Worm (Caenorhabditis elegans): ENCODE data around the gene fbxa-209.
A peak's percentile ranks its signal among the peaks of the same experiment; 100 is the strongest.
"Not testable (repeated sequence)": the region's sequence is repeated elsewhere in the genome, so short reads cannot be mapped to it uniquely, and the experiment has no call there.

fbxa-209 gene

DNA sequence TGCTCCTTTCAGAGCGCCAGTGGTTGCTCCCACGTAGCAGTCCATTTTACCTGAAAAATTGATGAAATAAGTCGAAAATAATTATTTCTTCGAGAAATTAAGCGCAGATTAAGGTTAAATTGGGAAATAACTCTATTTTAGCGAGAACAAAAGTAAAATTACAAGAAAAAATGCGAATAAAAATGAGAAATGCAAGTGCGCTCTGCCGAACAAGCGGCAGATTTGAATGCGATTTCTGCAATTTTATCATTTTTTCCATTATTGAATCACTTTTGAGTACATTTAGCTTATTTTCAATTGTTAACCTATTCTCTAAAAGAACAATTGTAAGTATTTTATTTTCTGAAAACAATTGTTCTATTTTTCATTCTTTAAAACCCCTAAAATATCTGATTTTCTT lies 31.9 kb downstream of the fbxa-209 start, which contains the start of gene T06E6.1:
T06E6.1 (minus strand) TSS at position 56 of the 400 bp plus-strand sequence.
- no peak for TF ChIP-seq F37B4.10 (GFP tag; IDR thresholded peaks at IDR 0.05)
- no peak for TF ChIP-seq ztf-22 (GFP tag; optimal IDR thresholded peaks at IDR 0.05)
- TF ChIP-seq hrde-1 (tag; optimal IDR thresholded peaks at IDR 0.05; ENCODE audit: borderline replicate concordance) = no peak
- no peak for TF ChIP-seq ama-1 (optimal IDR thresholded peaks at IDR 0.05)
- TF ChIP-seq ama-1 (GFP tag; optimal IDR thresholded peaks at IDR 0.05) = no peak
- peak; percentile 10 for TF ChIP-seq lin-54 (GFP tag; optimal IDR thresholded peaks at IDR 0.05)

DNA sequence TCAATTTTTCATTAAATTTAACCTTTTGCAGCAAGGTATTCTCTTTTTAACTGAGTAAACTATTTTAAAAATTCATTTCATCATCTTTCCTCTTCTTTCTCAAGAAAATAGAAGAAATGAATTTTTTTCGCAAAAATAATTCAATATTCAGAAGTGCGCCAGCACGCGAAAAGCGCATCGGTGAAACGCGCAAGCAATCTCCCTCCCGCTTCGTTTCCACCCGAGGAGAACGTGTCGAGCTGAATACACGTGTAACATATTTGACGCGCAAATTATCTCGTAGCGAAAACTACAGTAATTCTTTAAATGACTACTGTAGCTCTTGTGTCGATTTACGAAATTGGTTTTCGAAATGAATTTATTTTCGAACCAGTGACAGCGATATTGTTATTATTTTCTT lies 34.8 kb downstream of the fbxa-209 start:
- TF ChIP-seq sea-2 (GFP tag; IDR thresholded peaks at IDR 0.05) (no peak), ztf-18 (tag; optimal IDR thresholded peaks at IDR 0.05) (peak; percentile 73), mcd-1 (GFP tag; IDR thresholded peaks at IDR 0.05) (peak; percentile 45; the same call in 1 of the 2 replicates), cebp-1 (GFP tag; IDR thresholded peaks at IDR 0.05) (no peak), cebp-1 (tag; optimal IDR thresholded peaks at IDR 0.05) (no peak), madf-6 (GFP tag; IDR thresholded peaks at IDR 0.05) (peak; percentile 11; the same call in 1 of the 2 replicates), lag-1 (GFP tag; IDR thresholded peaks at IDR 0.05) (no peak), lin-26 (GFP tag; IDR thresholded peaks at IDR 0.05) (no peak), hmg-1.2 (GFP tag; IDR thresholded peaks at IDR 0.05) (0 out of 2 replicates have a peak, but pooled peaks have one; percentile 12), hmg-20 (GFP tag; IDR thresholded peaks at IDR 0.05) (no peak), lsl-1 (GFP tag; optimal IDR thresholded peaks at IDR 0.05) (peak; percentile 62)

DNA sequence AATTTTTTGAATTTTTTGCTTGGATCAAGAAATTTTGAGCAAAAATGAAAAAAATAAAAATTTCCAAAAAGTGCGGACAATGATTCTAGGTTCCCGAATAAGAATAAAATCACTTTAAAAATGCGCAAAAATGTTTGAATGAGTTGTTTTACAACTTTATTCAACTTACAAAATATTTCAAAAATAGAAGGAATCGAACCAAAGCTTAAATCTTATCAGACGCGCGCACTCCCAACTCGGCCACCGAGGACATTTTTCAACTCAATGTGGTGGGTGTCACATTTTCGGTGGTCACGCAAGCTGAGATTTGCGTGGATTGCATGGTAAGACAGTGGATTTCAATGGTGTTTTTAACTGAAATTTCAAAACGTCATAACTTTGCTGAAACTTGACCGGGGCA lies 36.2 kb downstream of the fbxa-209 start:
- TF ChIP-seq rpc-1 (optimal IDR thresholded peaks at IDR 0.05) = not testable (repeated sequence)
- TF ChIP-seq rpc-1 (tag; optimal IDR thresholded peaks at IDR 0.05) (peak; percentile 42), B0261.1 (tag; optimal IDR thresholded peaks at IDR 0.05) (peak; percentile 50), tbp1 (GFP tag; optimal IDR thresholded peaks at IDR 0.05) (peak; percentile 76)

DNA sequence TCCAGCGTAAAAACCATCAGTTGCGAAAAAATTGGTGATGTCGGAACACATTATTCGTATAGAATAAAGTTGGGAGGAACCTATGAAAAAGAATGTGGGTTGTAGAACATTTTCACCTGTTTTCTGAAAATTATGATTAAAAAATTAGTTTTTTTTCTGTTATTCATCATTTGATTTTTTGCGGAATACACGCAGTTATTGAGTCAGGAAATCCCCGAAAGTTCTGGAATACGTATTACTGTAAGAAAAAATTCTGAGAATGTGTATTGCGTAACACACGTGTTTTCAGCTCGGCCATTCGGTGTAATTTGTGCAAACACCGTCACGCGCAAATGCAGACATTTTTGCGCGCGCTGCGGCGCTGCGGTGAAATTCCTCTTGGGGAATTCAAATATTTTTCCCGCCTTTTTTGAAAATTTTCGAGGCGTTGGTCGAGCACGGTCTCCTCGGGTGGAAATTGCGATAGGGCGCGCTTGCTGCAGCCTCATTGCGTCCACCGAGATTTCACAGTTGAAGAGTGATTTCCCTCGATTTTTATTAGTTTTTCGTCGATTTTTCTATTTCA lies 37.9 kb downstream of the fbxa-209 start, which contains the start of gene srh-170:
srh-170 (minus strand) TSS at position 51 of the 565 bp plus-strand sequence.
- TF ChIP-seq aptf-2 (GFP tag; conservative IDR thresholded peaks at IDR 0.05) = 0 out of 2 replicates have a peak, but pooled peaks have one; percentile 33
- TF ChIP-seq mcd-1 (GFP tag; IDR thresholded peaks at IDR 0.05) = peak; percentile 74
- TF ChIP-seq ztf-28 (GFP tag; IDR thresholded peaks at IDR 0.05) = 0 out of 2 replicates have a peak, but pooled peaks have one; percentile 30
- TF ChIP-seq hsf-1 (GFP tag; IDR thresholded peaks at IDR 0.05) = 0 out of 2 replicates have a peak, but pooled peaks have one; percentile 30
- TF ChIP-seq lin-54 (GFP tag; optimal IDR thresholded peaks at IDR 0.05) = peak; percentile 12
- no peak for TF ChIP-seq ceh-79 (tag; optimal IDR thresholded peaks at IDR 0.05)
- no peak for TF ChIP-seq xnd-1 (tag; optimal IDR thresholded peaks at IDR 0.05)
- peak; percentile 57 for TF ChIP-seq madf-6 (GFP tag; IDR thresholded peaks at IDR 0.05)

DNA sequence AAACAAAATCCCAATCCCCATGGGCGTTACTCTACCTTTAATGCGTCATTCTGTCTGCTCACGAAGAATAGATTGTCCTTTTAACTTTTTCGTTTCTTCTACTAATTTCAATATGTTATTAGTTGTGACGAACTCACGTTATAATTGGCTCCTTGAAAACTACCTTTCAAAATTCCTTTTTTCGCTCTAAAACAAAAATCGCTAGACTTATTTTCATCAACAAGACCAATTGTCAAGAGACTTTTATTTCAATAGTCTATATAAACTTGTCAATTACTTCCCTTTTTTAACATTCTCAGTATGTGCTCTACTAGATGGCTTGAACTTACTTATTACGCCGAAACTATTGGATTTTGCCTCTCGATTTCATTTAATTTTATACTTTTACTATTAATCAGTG lies 42.1 kb downstream of the fbxa-209 start, which contains the start of gene str-102:
str-102 (plus strand) TSS at position 301 of the 400 bp plus-strand sequence.
- TF ChIP-seq cebp-2 (GFP tag; IDR thresholded peaks at IDR 0.05) (no peak), lag-1 (GFP tag; IDR thresholded peaks at IDR 0.05) (no peak), nhr-80 (tag; optimal IDR thresholded peaks at IDR 0.05) (no peak), C06A6.2 (GFP tag; conservative IDR thresholded peaks at IDR 0.05) (no peak), rpc-1 (optimal IDR thresholded peaks at IDR 0.05) (no peak), rpc-1 (tag; optimal IDR thresholded peaks at IDR 0.05) (no peak), nhr-27 (tag; optimal IDR thresholded peaks at IDR 0.05) (no peak), B0019.2 (GFP tag; conservative IDR thresholded peaks at IDR 0.05) (no peak), attf-3 (GFP tag; conservative IDR thresholded peaks at IDR 0.05) (no peak), nhr-120 (GFP tag; IDR thresholded peaks at IDR 0.05) (no peak), dpl-1 (GFP tag; optimal IDR thresholded peaks at IDR 0.05) (no peak), bed-1 (GFP tag; IDR thresholded peaks at IDR 0.05) (no peak), atf-7 (tag; optimal IDR thresholded peaks at IDR 0.05) (no peak), lin-26 (GFP tag; IDR thresholded peaks at IDR 0.05) (no peak), Y67H2A.10 (GFP tag; conservative IDR thresholded peaks at IDR 0.05) (no peak)
